Fruit fly (Drosophila melanogaster) whole organism, embryonic: Measurements from ENCODE around the gene Hr38.

Experiments
- Atf3 ChIP-seq: fragments of 200-800 bp; sonication (Bioruptor generic); optimal IDR thresholded peaks from 3 replicates; lab custom pipeline; 2016; ENCODE audit warnings: missing biosample characterization, missing genetic modification characterization
- Bteb2 ChIP-seq: fragments of 200-800 bp; sonication (Bioruptor generic); optimal IDR thresholded peaks from 2 replicates; lab custom pipeline; 2016; ENCODE audit warnings: missing biosample characterization, missing genetic modification characterization
- CG10147 ChIP-seq: fragments of 200-800 bp; sonication (Bioruptor generic); optimal IDR thresholded peaks from 2 replicates; lab custom pipeline; 2019; ENCODE audit warnings: missing biosample characterization, mild to moderate bottlenecking, missing genetic modification characterization, moderate library complexity
- CG10267 ChIP-seq: fragments of 200-800 bp; sonication (Bioruptor generic); optimal IDR thresholded peaks from 2 replicates; lab custom pipeline; 2018; ENCODE audit warnings: missing biosample characterization, mild to moderate bottlenecking, missing genetic modification characterization, moderate library complexity
- CG11398 ChIP-seq: fragments of 200-800 bp; sonication (Bioruptor generic); optimal IDR thresholded peaks from 2 replicates; lab custom pipeline; 2016; ENCODE audit warnings: missing biosample characterization, missing genetic modification characterization
- CG12744 ChIP-seq: fragments of 200-800 bp; sonication (Bioruptor generic); optimal IDR thresholded peaks from 2 replicates; lab custom pipeline; 2016; ENCODE audit warnings: missing biosample characterization, missing genetic modification characterization
- CG13624 ChIP-seq: fragments of 200-800 bp; sonication (Bioruptor generic); optimal IDR thresholded peaks from 2 replicates; lab custom pipeline; 2016; ENCODE audit warnings: missing biosample characterization, missing genetic modification characterization
- CG13775 ChIP-seq: fragments of 200-800 bp; sonication (Bioruptor generic); optimal IDR thresholded peaks from 3 replicates; lab custom pipeline; 2017; ENCODE audit warnings: missing biosample characterization, mild to moderate bottlenecking, missing genetic modification characterization
- CG15514 ChIP-seq: fragments of 200-800 bp; sonication (Bioruptor generic); optimal IDR thresholded peaks from 3 replicates; lab custom pipeline; 2017; ENCODE audit warnings: missing biosample characterization, missing genetic modification characterization, mild to moderate bottlenecking, moderate library complexity, missing genetic modification reagents
- CG1603 ChIP-seq: fragments of 200-800 bp; sonication (Bioruptor generic); optimal IDR thresholded peaks from 2 replicates; lab custom pipeline; 2019; ENCODE audit warnings: missing biosample characterization, mild to moderate bottlenecking, missing genetic modification characterization, moderate library complexity
- CG17385 ChIP-seq: fragments of 200-800 bp; sonication (Bioruptor generic); optimal IDR thresholded peaks from 3 replicates; lab custom pipeline; 2018; ENCODE audit warnings: missing biosample characterization, mild to moderate bottlenecking, missing genetic modification characterization
- CG17802 ChIP-seq: fragments of 200-800 bp; sonication (Bioruptor generic); optimal IDR thresholded peaks from 2 replicates; lab custom pipeline; 2018; ENCODE audit warnings: missing biosample characterization, mild to moderate bottlenecking, missing genetic modification characterization, moderate library complexity
- CG2116 ChIP-seq: fragments of 200-800 bp; sonication (Bioruptor generic); optimal IDR thresholded peaks from 3 replicates; lab custom pipeline; 2018; ENCODE audit warnings: missing biosample characterization, mild to moderate bottlenecking, missing genetic modification characterization
- CG3065 ChIP-seq: fragments of 200-800 bp; sonication (Bioruptor generic); optimal IDR thresholded peaks from 2 replicates; lab custom pipeline; 2016; ENCODE audit warnings: missing biosample characterization, missing genetic modification characterization
- CG33213 ChIP-seq: fragments of 200-800 bp; sonication (Bioruptor generic); optimal IDR thresholded peaks from 3 replicates; lab custom pipeline; 2016; ENCODE audit warnings: missing biosample characterization, missing genetic modification characterization
- CG4328 ChIP-seq: fragments of 200-800 bp; sonication (Bioruptor generic); optimal IDR thresholded peaks from 3 replicates; lab custom pipeline; 2017; ENCODE audit warnings: missing biosample characterization, missing genetic modification reagents, missing genetic modification characterization
- CG5245 ChIP-seq: fragments of 200-800 bp; sonication (Bioruptor generic); optimal IDR thresholded peaks from 3 replicates; lab custom pipeline; 2016; ENCODE audit warnings: missing biosample characterization, missing genetic modification characterization
- CG6272 ChIP-seq: fragments of 200-800 bp; sonication (Bioruptor generic); IDR thresholded peaks from 2 replicates; pipeline ENCODE4 v1.3.6; 2022; ENCODE audit warnings: missing biosample characterization, missing genetic modification characterization
- CG8281 ChIP-seq: fragments of 200-800 bp; sonication (Bioruptor generic); optimal IDR thresholded peaks from 2 replicates; lab custom pipeline; 2018; ENCODE audit warnings: missing biosample characterization, mild to moderate bottlenecking, missing genetic modification characterization, moderate library complexity
- CTCF ChIP-seq: fragments of 200-800 bp; sonication (Bioruptor generic); optimal IDR thresholded peaks from 2 replicates; lab custom pipeline; 2017; ENCODE audit warnings: missing biosample characterization, mild to moderate bottlenecking, missing genetic modification characterization, moderate library complexity
- CoRest ChIP-seq: fragments of 200-800 bp; sonication (Bioruptor generic); optimal IDR thresholded peaks from 3 replicates; lab custom pipeline; 2018; ENCODE audit warnings: missing biosample characterization, mild to moderate bottlenecking, missing genetic modification characterization, moderate library complexity
- Dp ChIP-seq: fragments of 200-800 bp; sonication (Bioruptor generic); optimal IDR thresholded peaks from 2 replicates; lab custom pipeline; 2018; ENCODE audit warnings: missing biosample characterization, mild to moderate bottlenecking, missing genetic modification characterization, moderate library complexity
- Drgx ChIP-seq: fragments of 200-800 bp; sonication (Bioruptor generic); IDR thresholded peaks from 2 replicates; pipeline ENCODE4 v1.3.6; 2022; ENCODE audit warnings: missing biosample characterization, missing genetic modification characterization
- Ets97D ChIP-seq: fragments of 200-800 bp; sonication (Bioruptor generic); optimal IDR thresholded peaks from 3 replicates; lab custom pipeline; 2016; ENCODE audit warnings: missing biosample characterization, missing genetic modification characterization
- HLHmδ ChIP-seq: fragments of 200-800 bp; sonication (Bioruptor generic); optimal IDR thresholded peaks from 2 replicates; lab custom pipeline; 2018; ENCODE audit warnings: missing biosample characterization, mild to moderate bottlenecking, missing genetic modification characterization, moderate library complexity
- Hand ChIP-seq: fragments of 200-800 bp; sonication (Bioruptor generic); optimal IDR thresholded peaks from 2 replicates; lab custom pipeline; 2017; ENCODE audit warnings: mild to moderate bottlenecking, missing biosample characterization, missing genetic modification reagents, missing genetic modification characterization
- Hey ChIP-seq: fragments of 200-800 bp; sonication (Bioruptor generic); optimal IDR thresholded peaks from 3 replicates; lab custom pipeline; 2018; ENCODE audit warnings: missing biosample characterization, mild to moderate bottlenecking, missing genetic modification characterization
- HmgZ ChIP-seq: fragments of 200-800 bp; sonication (Bioruptor generic); optimal IDR thresholded peaks from 2 replicates; lab custom pipeline; 2018; ENCODE audit warnings: missing biosample characterization, mild to moderate bottlenecking, missing genetic modification characterization
- Lhr ChIP-seq: fragments of 200-800 bp; sonication (Bioruptor generic); optimal IDR thresholded peaks from 3 replicates; lab custom pipeline; 2017; ENCODE audit warnings: mild to moderate bottlenecking, missing biosample characterization, missing genetic modification reagents, missing genetic modification characterization
- MESR4 ChIP-seq: fragments of 200-800 bp; sonication (Bioruptor generic); optimal IDR thresholded peaks from 2 replicates; lab custom pipeline; 2018; ENCODE audit warnings: missing biosample characterization, mild to moderate bottlenecking, missing genetic modification characterization, moderate library complexity
- Meics ChIP-seq: fragments of 200-800 bp; sonication (Bioruptor generic); optimal IDR thresholded peaks from 2 replicates; lab custom pipeline; 2017; ENCODE audit warnings: missing biosample characterization, mild to moderate bottlenecking, missing genetic modification characterization
- Myb ChIP-seq: fragments of 200-800 bp; sonication (Bioruptor generic); optimal IDR thresholded peaks from 2 replicates; lab custom pipeline; 2016; ENCODE audit warnings: missing biosample characterization, missing genetic modification characterization
- NK7.1 ChIP-seq: fragments of 200-800 bp; sonication (Bioruptor generic); optimal IDR thresholded peaks from 3 replicates; lab custom pipeline; 2016; ENCODE audit warnings: missing biosample characterization, missing genetic modification characterization
- Oli ChIP-seq: fragments of 200-800 bp; sonication (Bioruptor generic); optimal IDR thresholded peaks from 2 replicates; lab custom pipeline; 2018; ENCODE audit warnings: missing biosample characterization, mild to moderate bottlenecking, missing genetic modification characterization, moderate library complexity
- Sin3A ChIP-seq: fragments of >200 bp; optimal IDR thresholded peaks from 2 replicates; lab custom pipeline; 2018
- bigmax ChIP-seq: fragments of 200-800 bp; sonication (Bioruptor generic); optimal IDR thresholded peaks from 2 replicates; lab custom pipeline; 2018; ENCODE audit warnings: missing biosample characterization, mild to moderate bottlenecking, missing genetic modification characterization
- crp ChIP-seq, 2 experiments: fragments of 200-800 bp; sonication (Bioruptor generic); optimal IDR thresholded peaks; 2 replicates in 1 of 2; 3 replicates in 1 of 2; lab custom pipeline; 2017; ENCODE audit warnings: missing biosample characterization in 2 of 2, missing genetic modification characterization in 2 of 2, mild to moderate bottlenecking in 1 of 2, moderate library complexity in 1 of 2
- da ChIP-seq: fragments of 200-800 bp; sonication (Bioruptor generic); optimal IDR thresholded peaks from 2 replicates; lab custom pipeline; 2016; ENCODE audit warnings: missing biosample characterization, missing genetic modification characterization
- eve ChIP-seq, 2 experiments: fragments of >200 bp; optimal IDR thresholded peaks; 2 replicates each; lab custom pipeline; 2017; ENCODE audit warnings: missing biosample characterization in 2 of 2, missing genetic modification characterization in 2 of 2
- grau ChIP-seq: fragments of 200-800 bp; optimal IDR thresholded peaks from 3 replicates; lab custom pipeline; 2019; ENCODE audit warnings: missing biosample characterization, mild to moderate bottlenecking, missing genetic modification characterization, moderate library complexity
- her ChIP-seq: fragments of 200-800 bp; sonication (Bioruptor generic); optimal IDR thresholded peaks from 2 replicates; lab custom pipeline; 2016; ENCODE audit warnings: missing biosample characterization, missing genetic modification characterization
- kah ChIP-seq: fragments of 200-800 bp; sonication (Bioruptor generic); optimal IDR thresholded peaks from 2 replicates; lab custom pipeline; 2018; ENCODE audit warnings: missing biosample characterization, mild to moderate bottlenecking, missing genetic modification characterization
- lilli ChIP-seq: fragments of 200-800 bp; sonication (Bioruptor generic); optimal IDR thresholded peaks from 3 replicates; lab custom pipeline; 2016; ENCODE audit warnings: missing biosample characterization, missing genetic modification characterization
- repo ChIP-seq: fragments of 200-800 bp; sonication (Bioruptor generic); optimal IDR thresholded peaks from 2 replicates; lab custom pipeline; 2016; ENCODE audit warnings: missing biosample characterization, missing genetic modification characterization
- sim ChIP-seq: fragments of 200-800 bp; sonication (Bioruptor generic); IDR thresholded peaks from 2 replicates; pipeline ENCODE4 v1.3.6; 2022; ENCODE audit warnings: missing biosample characterization, missing genetic modification characterization
- sr ChIP-seq: fragments of 200-800 bp; sonication (Bioruptor generic); IDR thresholded peaks from 3 replicates; pipeline ENCODE4 v1.3.6; 2022; ENCODE audit warnings: missing biosample characterization, missing genetic modification characterization
- sug ChIP-seq: fragments of 200-800 bp; optimal IDR thresholded peaks from 2 replicates; lab custom pipeline; 2019; ENCODE audit warnings: missing biosample characterization, mild to moderate bottlenecking, missing genetic modification characterization, moderate library complexity
- twi ChIP-seq: fragments of 200-800 bp; optimal IDR thresholded peaks from 2 replicates; lab custom pipeline; 2019; ENCODE audit warnings: missing biosample characterization, mild to moderate bottlenecking, missing genetic modification characterization, moderate library complexity
- zf30C ChIP-seq: fragments of 200-800 bp; sonication (Bioruptor generic); optimal IDR thresholded peaks from 3 replicates; lab custom pipeline; 2018; ENCODE audit warnings: missing biosample characterization, mild to moderate bottlenecking, missing genetic modification characterization

Gene Hr38

dm6 chr2L:20648612-20649011 is 65.8 kb downstream of the Hr38 start, which contains the start of gene CG18810:
CG18810 (plus strand) TSS chr2L:20648912.
- no peak for TF ChIP-seq bigmax
- TF ChIP-seq CG2116 (GFP tag; lab: Kevin White, UChicago): no peak
- no peak for TF ChIP-seq repo (GFP tag; lab: Kevin White, UChicago)
- TF ChIP-seq Drgx (GFP tag; lab: Robert Waterston, UW): no peak
- TF ChIP-seq Oli (tag; lab: Kevin White, UChicago): no peak
- TF ChIP-seq HLHmδ (GFP tag; lab: Kevin White, UChicago): no peak
- TF ChIP-seq CG4328 (GFP tag; lab: Kevin White, UChicago): no peak
- no peak for TF ChIP-seq CG6272
- TF ChIP-seq CG3065 (GFP tag; lab: Kevin White, UChicago): no peak

DNA sequence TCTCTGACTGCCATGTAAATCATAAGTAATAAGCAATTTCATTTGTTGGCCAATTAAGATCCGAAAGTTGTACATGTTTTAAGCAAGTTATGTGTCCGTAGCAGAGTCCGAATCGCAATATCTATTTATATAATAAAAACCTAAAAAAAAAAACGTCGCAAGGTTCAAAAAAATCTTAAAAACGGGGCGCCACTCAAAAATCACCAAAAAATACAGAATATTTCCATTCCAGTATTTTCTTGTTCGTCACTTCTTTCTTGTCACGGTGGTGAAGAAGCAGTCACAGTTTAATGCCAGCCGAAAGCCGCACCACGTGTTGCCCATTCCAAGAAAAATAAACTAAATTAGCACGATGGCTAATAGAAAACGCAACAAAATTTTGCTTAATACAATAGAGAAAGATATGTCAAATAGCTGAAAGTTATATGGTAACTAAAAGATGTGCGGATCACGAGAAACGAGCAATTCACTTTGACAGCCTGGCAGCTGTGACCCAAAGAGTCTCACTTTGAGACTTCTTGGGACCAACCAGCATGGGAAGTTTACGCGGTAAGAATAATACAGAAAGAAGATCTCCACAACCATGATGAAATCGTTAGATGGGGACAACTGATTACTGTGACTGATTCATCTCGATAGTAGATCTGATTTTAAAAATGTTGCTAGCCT is 67.0 kb downstream of the Hr38 start:
- TF ChIP-seq her (GFP tag; lab: Kevin White, UChicago) (peak; percentile 5), Myb (GFP tag; lab: Kevin White, UChicago) (peak; percentile 11), HmgZ (peak; percentile 43), CG1603 (tag; lab: Kevin White, UChicago) (peak; percentile 42), CG15514 (GFP tag; lab: Kevin White, UChicago) (peak; percentile 32), crp (GFP tag; optimal IDR thresholded peaks at IDR 0.05; lab: Kevin White, UChicago) (peak in 1 of 2 experiments; percentile 73), Oli (tag; lab: Kevin White, UChicago) (no peak), kah (peak; percentile 8), CG10147 (GFP tag; lab: Kevin White, UChicago) (peak; percentile 4), Sin3A (lab: Kevin White, UChicago) (peak; percentile 22), CG10267 (tag; lab: Kevin White, UChicago) (peak; percentile 24), NK7.1 (GFP tag; lab: Kevin White, UChicago) (no peak), Hey (tag; lab: Kevin White, UChicago) (no peak), CG13624 (peak; percentile 7), MESR4 (GFP tag; lab: Kevin White, UChicago) (peak; percentile 100), Lhr (peak; percentile 30), Ets97D (GFP tag; lab: Kevin White, UChicago) (peak; percentile 55), CTCF (peak; percentile 53), Dp (GFP tag; lab: Kevin White, UChicago) (peak; percentile 65), CG8281 (tag; lab: Kevin White, UChicago) (no peak), CG5245 (GFP tag; lab: Kevin White, UChicago) (no peak), zf30C (GFP tag; lab: Kevin White, UChicago) (peak; percentile 44), CG13775 (GFP tag; lab: Kevin White, UChicago) (peak; percentile 11), grau (tag; lab: Kevin White, UChicago) (peak; percentile 15), CG11398 (GFP tag; lab: Kevin White, UChicago) (no peak), twi (tag; lab: Kevin White, UChicago) (peak; percentile 1), Hand (no peak), Atf3 (no peak), CG17385 (GFP tag; lab: Kevin White, UChicago) (peak; percentile 45), CG12744 (GFP tag; lab: Kevin White, UChicago) (no peak), lilli (peak; percentile 24), CoRest (tag; lab: Kevin White, UChicago) (peak; percentile 21), CG17802 (tag; lab: Kevin White, UChicago) (no peak), sim (no peak), sug (tag; lab: Kevin White, UChicago) (peak; percentile 15), da (no peak), Bteb2 (GFP tag; lab: Kevin White, UChicago) (peak; percentile 9), sr (no peak), CG33213 (GFP tag; lab: Kevin White, UChicago) (peak; percentile 64), eve (GFP tag; optimal IDR thresholded peaks at IDR 0.05; lab: Kevin White, UChicago) (no peak), Meics (GFP tag; lab: Kevin White, UChicago) (peak; percentile 4)
